Worm (Caenorhabditis elegans) whole organism, young adult: ENCODE data around the gene F15A8.1.

ENCODE experiments used
- B0035.1 ChIP-seq: sonication (generic microtip); optimal IDR thresholded peaks from 2 replicates; lab custom pipeline; 2016; ENCODE audit warnings: missing genetic modification characterization, mild to moderate bottlenecking, missing compliant biosample characterization, missing genotype, missing genetic modification reagents
- F10E7.11 ChIP-seq: sonication (generic microtip); optimal IDR thresholded peaks from 2 replicates; lab custom pipeline; 2017; ENCODE audit warnings: mild to moderate bottlenecking, missing genetic modification characterization, moderate library complexity, missing compliant biosample characterization
- F37B4.10 ChIP-seq: fragments of 200-800 bp; sonication (Bioruptor generic); IDR thresholded peaks from 2 replicates; pipeline ENCODE4 v1.3.6; 2022; ENCODE audit warnings: missing genetic modification characterization, missing compliant biosample characterization
- K11D2.4 ChIP-seq: fragments of 200-800 bp; sonication (Bioruptor generic); IDR thresholded peaks from 2 replicates; pipeline ENCODE4 v1.3.6; 2022; ENCODE audit warnings: missing genetic modification reagents, missing genetic modification characterization, missing compliant biosample characterization
- T07F8.4 ChIP-seq: sonication (generic microtip); optimal IDR thresholded peaks from 2 replicates; lab custom pipeline; 2016; ENCODE audit warnings: mild to moderate bottlenecking, missing genetic modification characterization, moderate library complexity, missing compliant biosample characterization
- T26A5.8 ChIP-seq: sonication (generic microtip); optimal IDR thresholded peaks from 2 replicates; lab custom pipeline; 2016; ENCODE audit warnings: missing genetic modification characterization, missing compliant biosample characterization
- ama-1 ChIP-seq, 3 experiments: fragments of 150-350 bp in 1 of 3; sonication (generic microtip) in 2 of 3; optimal IDR thresholded peaks; 2 replicates each; lab custom pipeline; 2014 to 2018; ENCODE audit warnings: missing biosample characterization in 2 of 3, missing genetic modification characterization in 2 of 3, missing genetic modification reagents in 2 of 3
- bed-2 ChIP-seq: fragments of 200-800 bp; sonication (Bioruptor generic); IDR thresholded peaks from 2 replicates; pipeline ENCODE4 v1.3.6; 2022; ENCODE audit warnings: missing genetic modification reagents, missing genetic modification characterization, missing compliant biosample characterization
- cebp-1 ChIP-seq, 2 experiments: fragments of 200-800 bp in 1 of 2; sonication (Bioruptor generic) in 1 of 2; sonication (generic microtip) in 1 of 2; IDR thresholded peaks in 1 of 2; optimal IDR thresholded peaks in 1 of 2; 2 replicates each; pipeline versions ENCODE4 v1.3.6 to Lab custom; 2017 to 2022; ENCODE audit warnings: missing compliant biosample characterization in 2 of 2, missing genetic modification characterization in 2 of 2, mild to moderate bottlenecking in 1 of 2, missing genetic modification reagents in 1 of 2, moderate library complexity in 1 of 2
- cebp-2 ChIP-seq: fragments of 200-800 bp; sonication (Bioruptor generic); IDR thresholded peaks from 2 replicates; pipeline ENCODE4 v1.3.6; 2022; ENCODE audit warnings: missing genetic modification characterization, missing compliant biosample characterization
- ceh-27 ChIP-seq: fragments of 200-800 bp; sonication (Bioruptor generic); optimal IDR thresholded peaks from 2 replicates; lab custom pipeline; 2018; ENCODE audit warnings: mild to moderate bottlenecking, missing genetic modification characterization, moderate library complexity, missing compliant biosample characterization
- dox-1 ChIP-seq: fragments of 200-800 bp; sonication (Bioruptor generic); IDR thresholded peaks from 2 replicates; pipeline ENCODE4 v1.3.6; 2022; ENCODE audit warnings: missing genetic modification reagents, missing genetic modification characterization, missing compliant biosample characterization
- dpl-1 ChIP-seq: fragments of 150-350 bp; optimal IDR thresholded peaks from 2 replicates; lab custom pipeline; 2014; ENCODE audit warnings: missing biosample characterization, missing genetic modification reagents, missing genetic modification characterization
- efl-1 ChIP-seq: fragments of 150-350 bp; optimal IDR thresholded peaks from 2 replicates; lab custom pipeline; 2014; ENCODE audit warnings: missing biosample characterization, missing genetic modification reagents, missing genetic modification characterization
- egrh-3 ChIP-seq: fragments of 200-800 bp; sonication (Bioruptor generic); IDR thresholded peaks from 2 replicates; pipeline ENCODE4 v1.3.6; 2022; ENCODE audit warnings: missing genetic modification reagents, missing genetic modification characterization, missing compliant biosample characterization
- fkh-3 ChIP-seq: sonication (generic microtip); optimal IDR thresholded peaks from 2 replicates; lab custom pipeline; 2016; ENCODE audit warnings: mild to moderate bottlenecking, missing genetic modification characterization, missing compliant biosample characterization
- gei-17 ChIP-seq: fragments of 200-800 bp; sonication (Bioruptor generic); optimal IDR thresholded peaks from 2 replicates; lab custom pipeline; 2018; ENCODE audit warnings: mild to moderate bottlenecking, missing genetic modification characterization, missing compliant biosample characterization
- him-1 ChIP-seq: sonication (generic microtip); optimal IDR thresholded peaks from 2 replicates; lab custom pipeline; 2016; ENCODE audit warnings: missing genotype, missing genetic modification reagents, missing genetic modification characterization, missing compliant biosample characterization
- hlh-12 ChIP-seq: sonication (generic microtip); optimal IDR thresholded peaks from 2 replicates; lab custom pipeline; 2016; ENCODE audit warnings: missing genetic modification characterization, missing compliant biosample characterization
- hlh-26 ChIP-seq: fragments of 200-800 bp; sonication (Bioruptor generic); conservative IDR thresholded peaks from 2 replicates; pipeline ENCODE4 v1.3.6; 2022; ENCODE audit warnings: missing genetic modification reagents, missing genetic modification characterization, missing compliant biosample characterization
- hmg-20 ChIP-seq: fragments of 200-800 bp; sonication (Bioruptor generic); IDR thresholded peaks from 2 replicates; pipeline ENCODE4 v1.3.6; 2022; ENCODE audit warnings: missing genetic modification reagents, missing genetic modification characterization, missing compliant biosample characterization
- let-607 ChIP-seq, 2 experiments: fragments of 200-800 bp in 1 of 2; sonication (Bioruptor generic) in 1 of 2; sonication (generic microtip) in 1 of 2; optimal IDR thresholded peaks; 2 replicates each; lab custom pipeline; 2016 to 2018; ENCODE audit warnings: mild to moderate bottlenecking in 2 of 2, missing compliant biosample characterization in 2 of 2, missing genetic modification characterization in 2 of 2, moderate library complexity in 2 of 2, missing genotype in 1 of 2
- lin-35 ChIP-seq, 3 experiments: fragments of 150-350 bp in 2 of 3; sonication (generic microtip) in 1 of 3; optimal IDR thresholded peaks; 2 replicates each; lab custom pipeline; 2014 to 2018; ENCODE audit warnings: missing biosample characterization in 3 of 3, missing genetic modification characterization in 3 of 3, missing genetic modification reagents in 3 of 3
- lin-40 ChIP-seq: sonication (generic microtip); optimal IDR thresholded peaks from 2 replicates; lab custom pipeline; 2016; ENCODE audit warnings: missing genetic modification characterization, mild to moderate bottlenecking, missing compliant biosample characterization, missing genotype, missing genetic modification reagents
- lsy-27 ChIP-seq: sonication (generic microtip); optimal IDR thresholded peaks from 2 replicates; lab custom pipeline; 2017; ENCODE audit warnings: missing genetic modification characterization, mild to moderate bottlenecking, missing compliant biosample characterization, antibody characterized with exemption, missing genotype, borderline replicate concordance; ENCODE audit not compliant: insufficient read depth
- madf-6 ChIP-seq: fragments of 200-800 bp; sonication (Bioruptor generic); IDR thresholded peaks from 2 replicates; pipeline ENCODE4 v1.3.6; 2022; ENCODE audit warnings: missing genetic modification reagents, missing genetic modification characterization, missing compliant biosample characterization
- mcd-1 ChIP-seq: fragments of 200-800 bp; sonication (Bioruptor generic); IDR thresholded peaks from 2 replicates; pipeline ENCODE4 v1.3.6; 2022; ENCODE audit warnings: missing genetic modification reagents, missing genetic modification characterization, missing compliant biosample characterization
- nfyb-1 ChIP-seq: fragments of 200-800 bp; sonication (Bioruptor generic); IDR thresholded peaks from 2 replicates; pipeline ENCODE4 v1.3.6; 2022; ENCODE audit warnings: missing genetic modification reagents, missing genetic modification characterization, missing compliant biosample characterization
- nhr-120 ChIP-seq: fragments of 200-800 bp; sonication (Bioruptor generic); IDR thresholded peaks from 2 replicates; pipeline ENCODE4 v1.3.6; 2022; ENCODE audit warnings: missing genetic modification characterization, missing compliant biosample characterization
- nhr-27 ChIP-seq: fragments of 200-800 bp; sonication (Bioruptor generic); optimal IDR thresholded peaks from 2 replicates; lab custom pipeline; 2018; ENCODE audit warnings: mild to moderate bottlenecking, missing genetic modification characterization, moderate library complexity, missing compliant biosample characterization
- nhr-80 ChIP-seq: sonication (generic microtip); optimal IDR thresholded peaks from 2 replicates; lab custom pipeline; 2016; ENCODE audit warnings: missing genetic modification characterization, missing compliant biosample characterization
- pha-4 ChIP-seq: fragments of 150-350 bp; sonication (generic microtip); optimal IDR thresholded peaks from 2 replicates; lab custom pipeline; 2014; ENCODE audit warnings: missing biosample characterization, missing genetic modification reagents, missing genetic modification characterization
- repo-1 ChIP-seq: sonication (generic microtip); optimal IDR thresholded peaks from 2 replicates; lab custom pipeline; 2017; ENCODE audit warnings: mild to moderate bottlenecking, missing genetic modification characterization, missing compliant biosample characterization
- rpc-1 ChIP-seq, 2 experiments: fragments of 150-350 bp in 1 of 2; sonication (generic microtip) in 1 of 2; optimal IDR thresholded peaks; 2 replicates each; lab custom pipeline; 2014 to 2018; ENCODE audit warnings: missing biosample characterization in 1 of 2, missing genetic modification characterization in 1 of 2, missing genetic modification reagents in 1 of 2, missing genotype in 1 of 2
- snpc-1.3 ChIP-seq: sonication (generic microtip); optimal IDR thresholded peaks from 2 replicates; lab custom pipeline; 2017; ENCODE audit warnings: missing genetic modification characterization, mild to moderate bottlenecking, missing compliant biosample characterization, antibody characterized with exemption, moderate library complexity, missing genotype, missing genetic modification reagents; ENCODE audit not compliant: insufficient read depth
- snpc-3.4 ChIP-seq: sonication (generic microtip); optimal IDR thresholded peaks from 2 replicates; lab custom pipeline; 2017; ENCODE audit warnings: missing genetic modification characterization, mild to moderate bottlenecking, missing compliant biosample characterization, antibody characterized with exemption, moderate library complexity, missing genotype, missing genetic modification reagents
- tbp1 ChIP-seq: fragments of 200-800 bp; sonication (Bioruptor generic); optimal IDR thresholded peaks from 2 replicates; lab custom pipeline; 2018; ENCODE audit warnings: mild to moderate bottlenecking, missing genetic modification characterization, missing compliant biosample characterization
- ztf-26 ChIP-seq: sonication (generic microtip); optimal IDR thresholded peaks from 2 replicates; lab custom pipeline; 2017; ENCODE audit warnings: missing genetic modification characterization, missing compliant biosample characterization

F15A8.1 gene

ce11 chrX:4400296-4400695 lies 40.4 kb upstream of the F15A8.1 start:
- TF ChIP-seq lsy-27 (tag; lab: Kevin White, UChicago) (no peak), cebp-1 (GFP tag; IDR thresholded peaks at IDR 0.05; lab: Robert Waterston, UW) (no peak), cebp-1 (tag; optimal IDR thresholded peaks at IDR 0.05; lab: Kevin White, UChicago) (no peak), nhr-80 (tag; lab: Kevin White, UChicago) (no peak), dox-1 (GFP tag; lab: Robert Waterston, UW) (no peak), dpl-1 (no peak), cebp-2 (GFP tag; lab: Robert Waterston, UW) (no peak)

- no peak for TF ChIP-seq nhr-120 (GFP tag; lab: Robert Waterston, UW)
- TF ChIP-seq repo-1 (tag; lab: Kevin White, UChicago), result no peak
- no peak for TF ChIP-seq ama-1 (optimal IDR thresholded peaks at IDR 0.05; lab: Kevin White, UChicago)
- TF ChIP-seq ama-1 (GFP tag; optimal IDR thresholded peaks at IDR 0.05; lab: Kevin White, UChicago), result no peak
- no peak for TF ChIP-seq F37B4.10 (GFP tag; lab: Robert Waterston, UW)
- no peak for TF ChIP-seq fkh-3 (tag; lab: Kevin White, UChicago)
- TF ChIP-seq efl-1, result no peak
- TF ChIP-seq gei-17 (GFP tag; lab: Kevin White, UChicago), result no peak
- no peak for TF ChIP-seq ztf-26 (tag; lab: Kevin White, UChicago)
- no peak for TF ChIP-seq F10E7.11 (tag; lab: Kevin White, UChicago)
- no peak for TF ChIP-seq bed-2
- TF ChIP-seq, all 124 proteins: peak for 0
These were observed 37.9 kb upstream of the F15A8.1 start, which contains the start of gene D1079.1 for ce11 chrX:4402854-4403253. TSS of gene D1079.1 (plus strand) at chrX:4403154.

ce11 chrX:4404717-4405116 lies 36.0 kb upstream of the F15A8.1 start:
- peak in 1 of 3 experiments; percentile 5 for TF ChIP-seq lin-35 (GFP tag; optimal IDR thresholded peaks at IDR 0.05; lab: Kevin White, UChicago)
- TF ChIP-seq cebp-1 (GFP tag; IDR thresholded peaks at IDR 0.05; lab: Robert Waterston, UW), result no peak
- TF ChIP-seq cebp-1 (tag; optimal IDR thresholded peaks at IDR 0.05; lab: Kevin White, UChicago), result no peak
- no peak for TF ChIP-seq mcd-1 (GFP tag; lab: Robert Waterston, UW)
- TF ChIP-seq ceh-27, result peak; percentile 55
- TF ChIP-seq, all 124 proteins: peak for 2

DNA sequence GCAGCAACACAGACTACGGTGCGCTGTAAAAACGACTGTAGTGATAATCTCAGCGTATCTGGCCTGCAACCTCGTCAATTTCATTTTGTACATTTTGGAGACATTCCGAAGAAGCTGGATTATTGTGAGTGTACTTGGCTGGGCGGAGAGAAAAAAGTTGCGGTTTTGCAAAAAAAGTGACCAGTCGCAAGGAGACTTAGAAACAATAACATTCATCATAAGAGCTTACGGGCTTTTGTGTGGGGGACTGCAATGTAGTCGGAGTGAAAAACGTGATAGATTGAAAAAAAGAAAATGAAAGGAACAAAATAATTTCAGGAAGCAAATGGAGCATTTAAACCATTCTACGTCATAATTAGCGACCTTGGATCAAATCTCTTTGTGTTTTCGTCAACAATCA lies 32.3 kb upstream of the F15A8.1 start:
- TF ChIP-seq egrh-3, result no peak
- no peak for TF ChIP-seq pha-4 (tag; lab: Kevin White, UChicago)
- TF ChIP-seq, all 124 proteins: peak for 0

DNA sequence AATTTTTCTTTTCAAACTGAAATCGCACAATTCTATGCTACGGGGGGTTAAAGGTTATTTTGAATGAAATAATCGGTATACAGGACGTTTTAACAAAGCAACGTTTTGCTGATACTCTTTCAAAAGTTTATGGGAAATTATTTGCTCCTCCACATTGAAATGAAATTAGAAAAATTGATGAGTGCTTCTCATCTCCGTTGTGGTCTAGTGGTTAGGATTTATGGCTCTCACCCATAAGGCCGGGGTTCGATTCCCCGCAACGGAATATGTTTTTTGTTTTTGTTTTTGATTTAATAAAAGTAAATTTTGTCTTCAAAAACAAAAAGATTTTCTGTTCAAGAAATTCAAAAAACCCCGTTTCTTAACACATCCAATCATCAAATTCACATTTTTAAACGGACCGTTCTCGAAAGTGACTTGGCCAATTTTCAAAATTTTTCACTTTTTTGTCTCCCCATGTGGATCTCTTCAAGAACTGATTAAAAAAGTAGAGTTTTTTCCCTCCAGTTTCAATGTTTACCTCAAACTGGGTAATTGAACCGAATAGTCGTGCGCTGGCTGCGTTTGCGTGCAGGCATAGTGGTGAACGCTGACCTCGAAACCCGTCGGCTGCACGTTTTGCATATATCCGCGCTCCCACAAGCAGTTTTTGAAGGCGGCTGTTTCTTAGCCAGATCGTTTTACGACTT lies 31.0 kb upstream of the F15A8.1 start:
- TF ChIP-seq T26A5.8 (tag; lab: Kevin White, UChicago), result no peak
- no peak for TF ChIP-seq let-607 (tag; optimal IDR thresholded peaks at IDR 0.05; lab: Kevin White, UChicago)
- TF ChIP-seq madf-6, result no peak
- TF ChIP-seq K11D2.4 (GFP tag; lab: Robert Waterston, UW), result no peak
- no peak for TF ChIP-seq hlh-12 (tag; lab: Kevin White, UChicago)
- TF ChIP-seq hmg-20, result no peak
- no peak for TF ChIP-seq snpc-3.4 (tag; lab: Kevin White, UChicago)
- no peak for TF ChIP-seq B0035.1
- no peak for TF ChIP-seq him-1
- TF ChIP-seq fkh-3 (tag; lab: Kevin White, UChicago), result no peak
- TF ChIP-seq tbp1 (GFP tag; lab: Kevin White, UChicago), result peak; percentile 90
- 0 out of 2 replicates have a peak, but pooled peaks have one; percentile 42 for TF ChIP-seq nhr-120 (GFP tag; lab: Robert Waterston, UW)
- peak; percentile 72 for TF ChIP-seq rpc-1 (optimal IDR thresholded peaks at IDR 0.05; lab: Kevin White, UChicago)
- peak; percentile 87 for TF ChIP-seq rpc-1 (tag; optimal IDR thresholded peaks at IDR 0.05; lab: Kevin White, UChicago)
- no peak for TF ChIP-seq pha-4 (tag; lab: Kevin White, UChicago)
- no peak for TF ChIP-seq lsy-27 (tag; lab: Kevin White, UChicago)
- no peak for TF ChIP-seq hlh-26 (GFP tag; lab: Robert Waterston, UW)
- TF ChIP-seq nhr-27, result no peak
- TF ChIP-seq cebp-1 (GFP tag; IDR thresholded peaks at IDR 0.05; lab: Robert Waterston, UW), result no peak
- no peak for TF ChIP-seq cebp-1 (tag; optimal IDR thresholded peaks at IDR 0.05; lab: Kevin White, UChicago)
- no peak for TF ChIP-seq lin-40 (tag; lab: Kevin White, UChicago)
- no peak for TF ChIP-seq efl-1
- no peak for TF ChIP-seq nfyb-1 (GFP tag; lab: Robert Waterston, UW)
- peak; percentile 23 for TF ChIP-seq snpc-1.3 (tag; lab: Kevin White, UChicago)
- no peak for TF ChIP-seq T07F8.4
